Fruit fly (Drosophila melanogaster): ENCODE measurements around the gene S6kII.

DNA sequence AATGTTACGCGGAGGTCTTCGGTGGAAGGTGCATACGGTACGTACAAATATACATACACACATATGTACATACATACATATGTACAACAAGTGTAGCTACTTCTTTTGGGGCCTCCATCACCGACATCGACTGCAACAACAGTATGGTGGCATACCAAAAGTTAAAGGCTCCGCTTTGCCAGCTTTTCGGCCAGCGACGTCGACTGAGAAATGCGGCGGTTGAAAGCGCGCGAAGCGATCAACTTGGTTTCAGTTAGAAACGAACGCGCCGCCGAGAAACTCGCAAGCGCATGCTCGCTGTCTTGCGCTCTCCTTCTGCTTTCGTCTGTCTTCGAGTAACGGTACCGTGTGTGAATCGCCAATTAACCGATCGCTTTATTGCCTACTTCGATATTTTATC, 14.8 kb upstream of the S6kII start, which contains the start of gene CG17600:
- TF ChIP-seq CG12391 (tag; optimal IDR thresholded peaks at IDR 0.05), result no peak
- TF ChIP-seq CG14050 (GFP tag; IDR thresholded peaks at IDR 0.05), result no peak
- TF ChIP-seq Sry-β (GFP tag; optimal IDR thresholded peaks at IDR 0.05), result no peak
- TF ChIP-seq CG17328 (GFP tag; IDR thresholded peaks at IDR 0.05), result no peak
- no peak for TF ChIP-seq tx (GFP tag; optimal IDR thresholded peaks at IDR 0.05)
- TF ChIP-seq ind (GFP tag; optimal IDR thresholded peaks at IDR 0.05), result no peak
- TF ChIP-seq Poxn (GFP tag; IDR thresholded peaks at IDR 0.05), result no peak
- no peak for TF ChIP-seq CG2712 (tag; optimal IDR thresholded peaks at IDR 0.05)
- no peak for TF ChIP-seq Neu2 (GFP tag; optimal IDR thresholded peaks at IDR 0.05; ENCODE audit: borderline replicate concordance)
- TF ChIP-seq CG15479 (GFP tag; optimal IDR thresholded peaks at IDR 0.05), result no peak
- no peak for TF ChIP-seq CG30431 (GFP tag; optimal IDR thresholded peaks at IDR 0.05)
